Worm (Caenorhabditis elegans) whole organism, young adult: ENCODE data around the gene F55G11.10.
A peak's percentile ranks its signal among the peaks of the same experiment; 100 is the strongest.

Experiments
- B0035.1 ChIP-seq: sonication (generic microtip); optimal IDR thresholded peaks from 2 replicates; lab custom pipeline; 2016; ENCODE audit warnings: missing genetic modification characterization, mild to moderate bottlenecking, missing compliant biosample characterization, missing genotype, missing genetic modification reagents
- F10E7.11 ChIP-seq: sonication (generic microtip); optimal IDR thresholded peaks from 2 replicates; lab custom pipeline; 2017; ENCODE audit warnings: mild to moderate bottlenecking, missing genetic modification characterization, moderate library complexity, missing compliant biosample characterization
- F22D6.2 ChIP-seq: sonication (generic microtip); optimal IDR thresholded peaks from 2 replicates; lab custom pipeline; 2016; ENCODE audit warnings: mild to moderate bottlenecking, missing genetic modification characterization, missing compliant biosample characterization
- F49E8.2 ChIP-seq: sonication (generic microtip); optimal IDR thresholded peaks from 3 replicates; lab custom pipeline; 2017; ENCODE audit warnings: missing genetic modification characterization, mild to moderate bottlenecking, missing compliant biosample characterization, antibody characterized with exemption, moderate library complexity; ENCODE audit not compliant: insufficient read depth
- F57A8.1 ChIP-seq: fragments of 200-800 bp; sonication (Bioruptor generic); optimal IDR thresholded peaks from 2 replicates; lab custom pipeline; 2018; ENCODE audit warnings: mild to moderate bottlenecking, missing genetic modification characterization, moderate library complexity, missing compliant biosample characterization
- F57C9.4 ChIP-seq: sonication (generic microtip); optimal IDR thresholded peaks from 2 replicates; lab custom pipeline; 2017; ENCODE audit warnings: mild to moderate bottlenecking, missing genetic modification characterization, missing compliant biosample characterization
- K12H6.12 ChIP-seq: fragments of 200-800 bp; sonication (Bioruptor generic); optimal IDR thresholded peaks from 2 replicates; lab custom pipeline; 2018; ENCODE audit warnings: mild to moderate bottlenecking, missing genetic modification characterization, missing compliant biosample characterization
- Y53G8AR.9 ChIP-seq: fragments of 200-800 bp; sonication (Bioruptor generic); conservative IDR thresholded peaks from 2 replicates; pipeline ENCODE4 v1.3.6; 2022; ENCODE audit warnings: missing genetic modification reagents, missing genetic modification characterization, missing compliant biosample characterization
- Y56A3A.18 ChIP-seq: fragments of 200-800 bp; sonication (Bioruptor generic); IDR thresholded peaks from 2 replicates; pipeline ENCODE4 v1.3.6; 2022; ENCODE audit warnings: missing genetic modification reagents, missing genetic modification characterization, missing compliant biosample characterization
- Y79H2A.3 ChIP-seq: fragments of 200-800 bp; sonication (Bioruptor generic); conservative IDR thresholded peaks from 2 replicates; pipeline ENCODE4 v1.3.6; 2022; ENCODE audit warnings: missing genetic modification reagents, missing genetic modification characterization, missing compliant biosample characterization
- Y95B8A.8 ChIP-seq: fragments of 200-800 bp; sonication (Bioruptor generic); IDR thresholded peaks from 2 replicates; pipeline ENCODE4 v1.3.6; 2022; ENCODE audit warnings: missing genetic modification reagents, missing genetic modification characterization, missing compliant biosample characterization
- akir-1 ChIP-seq: fragments of 200-800 bp; sonication (Bioruptor generic); optimal IDR thresholded peaks from 2 replicates; lab custom pipeline; 2018; ENCODE audit warnings: mild to moderate bottlenecking, missing genetic modification characterization, moderate library complexity, missing compliant biosample characterization
- aptf-3 ChIP-seq: fragments of 200-800 bp; sonication (Bioruptor generic); IDR thresholded peaks from 2 replicates; pipeline ENCODE4 v1.3.6; 2022; ENCODE audit warnings: missing genetic modification characterization, missing compliant biosample characterization
- attf-3 ChIP-seq: fragments of 200-800 bp; sonication (Bioruptor generic); conservative IDR thresholded peaks from 2 replicates; pipeline ENCODE4 v1.3.6; 2022; ENCODE audit warnings: missing genetic modification reagents, missing genetic modification characterization, missing compliant biosample characterization
- bed-1 ChIP-seq: fragments of 200-800 bp; sonication (Bioruptor generic); IDR thresholded peaks from 2 replicates; pipeline ENCODE4 v1.3.6; 2022; ENCODE audit warnings: missing genetic modification reagents, missing genetic modification characterization, missing compliant biosample characterization
- ccch-3 ChIP-seq: fragments of 200-800 bp; sonication (Bioruptor generic); optimal IDR thresholded peaks from 2 replicates; lab custom pipeline; 2018; ENCODE audit warnings: mild to moderate bottlenecking, missing genetic modification characterization, missing compliant biosample characterization
- cebp-2 ChIP-seq: fragments of 200-800 bp; sonication (Bioruptor generic); IDR thresholded peaks from 2 replicates; pipeline ENCODE4 v1.3.6; 2022; ENCODE audit warnings: missing genetic modification characterization, missing compliant biosample characterization
- ceh-27 ChIP-seq: fragments of 200-800 bp; sonication (Bioruptor generic); optimal IDR thresholded peaks from 2 replicates; lab custom pipeline; 2018; ENCODE audit warnings: mild to moderate bottlenecking, missing genetic modification characterization, moderate library complexity, missing compliant biosample characterization
- ceh-40 ChIP-seq: fragments of 200-800 bp; sonication (Bioruptor generic); IDR thresholded peaks from 2 replicates; pipeline ENCODE4 v1.3.6; 2022; ENCODE audit warnings: missing genetic modification characterization, missing compliant biosample characterization
- ceh-58 ChIP-seq: fragments of 200-800 bp; sonication (Bioruptor generic); IDR thresholded peaks from 2 replicates; pipeline ENCODE4 v1.3.6; 2022; ENCODE audit warnings: missing genetic modification characterization, missing compliant biosample characterization
- ceh-91 ChIP-seq: fragments of 200-800 bp; sonication (Bioruptor generic); IDR thresholded peaks from 2 replicates; pipeline ENCODE4 v1.3.6; 2022; ENCODE audit warnings: missing genetic modification reagents, missing genetic modification characterization, missing compliant biosample characterization
- egl-44 ChIP-seq: fragments of 200-800 bp; sonication (Bioruptor generic); IDR thresholded peaks from 2 replicates; pipeline ENCODE4 v1.3.6; 2022; ENCODE audit warnings: missing genetic modification reagents, missing genetic modification characterization, missing compliant biosample characterization
- hlh-26 ChIP-seq: fragments of 200-800 bp; sonication (Bioruptor generic); conservative IDR thresholded peaks from 2 replicates; pipeline ENCODE4 v1.3.6; 2022; ENCODE audit warnings: missing genetic modification reagents, missing genetic modification characterization, missing compliant biosample characterization
- lir-1 ChIP-seq: fragments of 200-800 bp; sonication (Bioruptor generic); conservative IDR thresholded peaks from 2 replicates; pipeline ENCODE4 v1.3.6; 2022; ENCODE audit warnings: missing genetic modification reagents, missing genetic modification characterization, missing compliant biosample characterization
- lsl-1 ChIP-seq: fragments of 200-800 bp; sonication (Bioruptor generic); optimal IDR thresholded peaks from 2 replicates; lab custom pipeline; 2018; ENCODE audit warnings: mild to moderate bottlenecking, missing genetic modification characterization, moderate library complexity, missing compliant biosample characterization
- lsy-27 ChIP-seq: sonication (generic microtip); optimal IDR thresholded peaks from 2 replicates; lab custom pipeline; 2017; ENCODE audit warnings: missing genetic modification characterization, mild to moderate bottlenecking, missing compliant biosample characterization, antibody characterized with exemption, missing genotype, borderline replicate concordance; ENCODE audit not compliant: insufficient read depth
- mes-4 ChIP-seq: sonication (generic microtip); optimal IDR thresholded peaks from 2 replicates; lab custom pipeline; 2016; ENCODE audit warnings: missing genotype, missing genetic modification characterization, missing compliant biosample characterization
- mxl-1 ChIP-seq: sonication (generic microtip); optimal IDR thresholded peaks from 2 replicates; lab custom pipeline; 2016; ENCODE audit warnings: missing genetic modification characterization, missing compliant biosample characterization
- nhr-27 ChIP-seq: fragments of 200-800 bp; sonication (Bioruptor generic); optimal IDR thresholded peaks from 2 replicates; lab custom pipeline; 2018; ENCODE audit warnings: mild to moderate bottlenecking, missing genetic modification characterization, moderate library complexity, missing compliant biosample characterization
- nhr-80 ChIP-seq: sonication (generic microtip); optimal IDR thresholded peaks from 2 replicates; lab custom pipeline; 2016; ENCODE audit warnings: missing genetic modification characterization, missing compliant biosample characterization
- nhr-90 ChIP-seq: sonication (generic microtip); optimal IDR thresholded peaks from 2 replicates; lab custom pipeline; 2016; ENCODE audit warnings: missing genotype, mild to moderate bottlenecking, missing genetic modification characterization, missing compliant biosample characterization
- pha-4 ChIP-seq: fragments of 150-350 bp; sonication (generic microtip); optimal IDR thresholded peaks from 2 replicates; lab custom pipeline; 2014; ENCODE audit warnings: missing biosample characterization, missing genetic modification reagents, missing genetic modification characterization
- repo-1 ChIP-seq: sonication (generic microtip); optimal IDR thresholded peaks from 2 replicates; lab custom pipeline; 2017; ENCODE audit warnings: mild to moderate bottlenecking, missing genetic modification characterization, missing compliant biosample characterization
- snpc-4 ChIP-seq, 5 experiments: fragments of 150-350 bp in 1 of 5; sonication (generic microtip) in 4 of 5; optimal IDR thresholded peaks; 2 replicates each; lab custom pipeline; 2014 to 2018; ENCODE audit warnings: missing genetic modification characterization in 5 of 5, missing biosample characterization in 3 of 5, antibody characterized with exemption in 2 of 5, mild to moderate bottlenecking in 2 of 5, missing compliant biosample characterization in 2 of 5, missing genotype in 2 of 5, moderate library complexity in 2 of 5, missing genetic modification reagents in 1 of 5
- somi-1 ChIP-seq: fragments of 200-800 bp; sonication (Bioruptor generic); optimal IDR thresholded peaks from 2 replicates; lab custom pipeline; 2018; ENCODE audit warnings: mild to moderate bottlenecking, missing genetic modification characterization, missing compliant biosample characterization
- unc-62 ChIP-seq: fragments of 150-350 bp; optimal IDR thresholded peaks from 2 replicates; lab custom pipeline; 2014; ENCODE audit warnings: missing biosample characterization, missing genetic modification reagents, missing genetic modification characterization
- ztf-18 ChIP-seq: sonication (generic microtip); optimal IDR thresholded peaks from 2 replicates; lab custom pipeline; 2016; ENCODE audit warnings: missing genotype, mild to moderate bottlenecking, missing genetic modification characterization, missing compliant biosample characterization
- ztf-3 ChIP-seq: fragments of 200-800 bp; sonication (Bioruptor generic); optimal IDR thresholded peaks from 2 replicates; lab custom pipeline; 2018; ENCODE audit warnings: mild to moderate bottlenecking, missing genetic modification characterization, missing compliant biosample characterization

F55G11.10 gene

ce11 chrIV:12918256-12918655 is 30.3 kb upstream of the F55G11.10 start, which contains the start of gene C32H11.3:
Gene C32H11.3, plus strand, starts transcription at chrIV:12918556.
- TF ChIP-seq mxl-1 (tag; lab: Kevin White, UChicago), result no peak
- no peak for TF ChIP-seq cebp-2 (GFP tag; lab: Robert Waterston, UW)
- no peak for TF ChIP-seq ztf-18 (tag; lab: Kevin White, UChicago)
- no peak for TF ChIP-seq ceh-91 (GFP tag; lab: Robert Waterston, UW)
- TF ChIP-seq attf-3 (GFP tag; lab: Robert Waterston, UW), result no peak
- TF ChIP-seq lsl-1 (GFP tag; lab: Kevin White, UChicago), result no peak
- no peak for TF ChIP-seq F10E7.11
- no peak for TF ChIP-seq F49E8.2 (tag; lab: Kevin White, UChicago)
- no peak for TF ChIP-seq Y53G8AR.9
- TF ChIP-seq snpc-4 (GFP tag; optimal IDR thresholded peaks at IDR 0.05; lab: Kevin White, UChicago), result no peak
- no peak for TF ChIP-seq snpc-4 (tag; optimal IDR thresholded peaks at IDR 0.05; lab: Kevin White, UChicago)
- no peak for TF ChIP-seq repo-1 (tag; lab: Kevin White, UChicago)
- no peak for TF ChIP-seq bed-1
- TF ChIP-seq ceh-27 (GFP tag; lab: Kevin White, UChicago), result no peak
- TF ChIP-seq Y56A3A.18 (GFP tag; lab: Robert Waterston, UW), result no peak
- no peak for TF ChIP-seq lsy-27 (tag; lab: Kevin White, UChicago)
- TF ChIP-seq egl-44 (GFP tag; lab: Robert Waterston, UW), result no peak
- TF ChIP-seq ceh-58 (GFP tag; lab: Robert Waterston, UW), result no peak
- TF ChIP-seq F22D6.2, result no peak
- no peak for TF ChIP-seq unc-62 (GFP tag; lab: Kevin White, UChicago)
- no peak for TF ChIP-seq aptf-3 (GFP tag; lab: Robert Waterston, UW)

ce11 chrIV:12920553-12920952 is 28.0 kb upstream of the F55G11.10 start:
- TF ChIP-seq mes-4 (tag; lab: Kevin White, UChicago) (no peak), ceh-40 (GFP tag; lab: Robert Waterston, UW) (no peak), ztf-3 (GFP tag; lab: Kevin White, UChicago) (no peak), Y53G8AR.9 (no peak), K12H6.12 (no peak), Y79H2A.3 (GFP tag; lab: Robert Waterston, UW) (no peak), lir-1 (GFP tag; lab: Robert Waterston, UW) (no peak), F57C9.4 (tag; lab: Kevin White, UChicago) (no peak), pha-4 (tag; lab: Kevin White, UChicago) (no peak), ceh-27 (GFP tag; lab: Kevin White, UChicago) (no peak), F57A8.1 (GFP tag; lab: Kevin White, UChicago) (no peak), B0035.1 (tag; lab: Kevin White, UChicago) (no peak), ccch-3 (no peak), aptf-3 (GFP tag; lab: Robert Waterston, UW) (no peak)

- no peak for TF ChIP-seq nhr-90 (tag; lab: Kevin White, UChicago)
- TF ChIP-seq egl-44 (GFP tag; lab: Robert Waterston, UW), result no peak
- TF ChIP-seq akir-1, result no peak
- no peak for TF ChIP-seq hlh-26
- no peak for TF ChIP-seq nhr-27
- peak; percentile 32 for TF ChIP-seq nhr-80
- TF ChIP-seq Y95B8A.8 (GFP tag; lab: Robert Waterston, UW), result no peak
- TF ChIP-seq somi-1 (GFP tag; lab: Kevin White, UChicago), result no peak
Measured at ce11 chrIV:12921027-12921426, 27.5 kb upstream of the F55G11.10 start, which contains the start of gene C32H11.4. Gene C32H11.4, plus strand, starts transcription at chrIV:12921264.
